Worm (Caenorhabditis elegans): Measurements from ENCODE around the gene sra-9.

sra-9 gene

DNA sequence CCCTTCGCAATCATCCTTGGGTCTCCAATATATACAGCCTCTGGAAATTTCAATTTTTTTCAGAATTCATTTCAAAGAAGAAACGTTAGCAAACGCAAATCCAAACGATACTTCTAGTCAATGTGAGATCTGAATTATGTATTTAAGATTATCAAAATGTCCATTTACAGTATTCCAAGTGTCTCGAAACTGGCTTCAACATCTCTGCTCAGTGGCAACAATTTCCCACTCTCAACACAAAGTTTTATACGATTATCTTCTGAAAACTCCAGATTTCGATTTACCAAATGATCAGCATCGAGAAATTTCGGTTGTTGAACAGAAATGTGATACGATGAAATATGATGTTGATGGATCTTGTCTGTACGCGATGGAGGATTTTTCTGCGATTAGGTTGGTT is 24.5 kb downstream of the sra-9 start:
- TF ChIP-seq T22C8.4 (GFP tag; IDR thresholded peaks at IDR 0.05) = no peak

- TF ChIP-seq ztf-29 (GFP tag; IDR thresholded peaks at IDR 0.05) (no peak), tab-1 (GFP tag; IDR thresholded peaks at IDR 0.05) (no peak), ref-1 (GFP tag; conservative IDR thresholded peaks at IDR 0.05) (no peak), flt-1 (GFP tag; IDR thresholded peaks at IDR 0.05) (no peak), cog-1 (tag; optimal IDR thresholded peaks at IDR 0.05) (no peak), med-1 (GFP tag; optimal IDR thresholded peaks at IDR 0.05; ENCODE audit: insufficient read depth) (no peak), ztf-23 (GFP tag; IDR thresholded peaks at IDR 0.05) (no peak), klf-2 (GFP tag; conservative IDR thresholded peaks at IDR 0.05) (no peak), T22C8.4 (GFP tag; IDR thresholded peaks at IDR 0.05) (no peak)
These were observed 25.5 kb downstream of the sra-9 start, which contains the start of gene zfp-2 for ce11 chrII:9557437-9558150. Gene zfp-2, plus strand, starts transcription at chrII:9557650.

- TF ChIP-seq ref-1 (GFP tag; conservative IDR thresholded peaks at IDR 0.05) (no peak), tab-1 (GFP tag; IDR thresholded peaks at IDR 0.05) (no peak), med-1 (GFP tag; optimal IDR thresholded peaks at IDR 0.05; ENCODE audit: insufficient read depth) (no peak), cog-1 (tag; optimal IDR thresholded peaks at IDR 0.05) (no peak), klf-2 (GFP tag; conservative IDR thresholded peaks at IDR 0.05) (no peak), ztf-29 (GFP tag; IDR thresholded peaks at IDR 0.05) (no peak), flt-1 (GFP tag; IDR thresholded peaks at IDR 0.05) (no peak), T22C8.4 (GFP tag; IDR thresholded peaks at IDR 0.05) (no peak), ztf-23 (GFP tag; IDR thresholded peaks at IDR 0.05) (no peak)
These were observed 26.8 kb downstream of the sra-9 start for ce11 chrII:9558906-9559305.

DNA sequence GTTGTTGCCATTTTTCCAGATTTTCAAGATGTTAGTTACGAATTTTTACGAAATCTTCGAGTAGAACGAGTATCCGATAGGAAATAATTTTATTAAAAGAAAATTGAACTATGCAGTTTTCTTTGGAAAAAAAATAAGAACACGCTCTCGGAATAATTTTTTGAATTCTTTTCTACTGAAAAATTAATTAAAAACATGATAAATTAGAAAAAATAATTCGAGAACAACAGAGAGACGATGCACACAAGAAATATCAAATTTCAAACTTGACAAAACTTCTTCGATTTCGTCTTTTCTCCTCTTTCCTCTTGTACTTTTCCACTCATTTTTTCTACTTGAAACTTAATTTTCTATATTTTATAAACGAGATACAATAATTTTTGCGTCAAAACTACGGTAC is 27.8 kb downstream of the sra-9 start, which contains the start of gene F35H8.4:
Gene F35H8.4, minus strand, starts transcription at position 101 of the 400 bp plus-strand sequence.
- TF ChIP-seq klf-2 (GFP tag; conservative IDR thresholded peaks at IDR 0.05) = no peak

- no peak for TF ChIP-seq ztf-23 (GFP tag; IDR thresholded peaks at IDR 0.05)
These were observed 28.8 kb downstream of the sra-9 start for ce11 chrII:9560895-9561294.

DNA sequence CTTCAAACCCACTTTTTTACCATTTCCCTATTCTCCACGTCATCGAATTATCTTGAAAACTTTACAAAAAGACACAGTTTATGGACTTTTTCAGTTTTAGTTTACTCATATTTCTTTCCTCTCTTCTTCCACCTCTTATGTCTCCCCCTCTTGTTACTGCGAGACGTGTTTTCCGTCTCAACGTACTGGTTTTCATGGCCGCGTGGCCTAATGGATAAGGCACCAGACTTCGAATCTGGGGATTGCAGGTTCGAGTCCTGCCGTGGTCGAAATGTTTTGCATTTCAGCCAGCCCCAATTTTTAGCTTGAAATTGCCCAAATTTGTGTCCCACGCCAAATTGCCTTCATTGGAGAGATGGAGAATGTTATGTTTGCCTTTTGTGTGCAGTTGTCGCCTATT is 33.9 kb downstream of the sra-9 start:
- peak; percentile 97 for TF ChIP-seq flt-1 (GFP tag; IDR thresholded peaks at IDR 0.05)
- TF ChIP-seq tab-1 (GFP tag; IDR thresholded peaks at IDR 0.05) = peak; percentile 97
- peak; percentile 83 for TF ChIP-seq klf-2 (GFP tag; conservative IDR thresholded peaks at IDR 0.05)
- peak; percentile 61 for TF ChIP-seq cog-1 (tag; optimal IDR thresholded peaks at IDR 0.05)
- peak; percentile 83 for TF ChIP-seq ztf-29 (GFP tag; IDR thresholded peaks at IDR 0.05)
- peak; percentile 93 for TF ChIP-seq ref-1 (GFP tag; conservative IDR thresholded peaks at IDR 0.05)
- peak; percentile 92 for TF ChIP-seq ztf-23 (GFP tag; IDR thresholded peaks at IDR 0.05)
- peak; percentile 47 for TF ChIP-seq med-1 (GFP tag; optimal IDR thresholded peaks at IDR 0.05; ENCODE audit: insufficient read depth)
- TF ChIP-seq T22C8.4 (GFP tag; IDR thresholded peaks at IDR 0.05) = peak; percentile 89

ce11 chrII:9573412-9573811 is 41.3 kb downstream of the sra-9 start:
- TF ChIP-seq ztf-29 (GFP tag; IDR thresholded peaks at IDR 0.05) (no peak), klf-2 (GFP tag; conservative IDR thresholded peaks at IDR 0.05) (no peak), flt-1 (GFP tag; IDR thresholded peaks at IDR 0.05) (no peak), T22C8.4 (GFP tag; IDR thresholded peaks at IDR 0.05) (no peak), cog-1 (tag; optimal IDR thresholded peaks at IDR 0.05) (no peak), tab-1 (GFP tag; IDR thresholded peaks at IDR 0.05) (no peak), med-1 (GFP tag; optimal IDR thresholded peaks at IDR 0.05; ENCODE audit: insufficient read depth) (no peak), ztf-23 (GFP tag; IDR thresholded peaks at IDR 0.05) (no peak)

DNA sequence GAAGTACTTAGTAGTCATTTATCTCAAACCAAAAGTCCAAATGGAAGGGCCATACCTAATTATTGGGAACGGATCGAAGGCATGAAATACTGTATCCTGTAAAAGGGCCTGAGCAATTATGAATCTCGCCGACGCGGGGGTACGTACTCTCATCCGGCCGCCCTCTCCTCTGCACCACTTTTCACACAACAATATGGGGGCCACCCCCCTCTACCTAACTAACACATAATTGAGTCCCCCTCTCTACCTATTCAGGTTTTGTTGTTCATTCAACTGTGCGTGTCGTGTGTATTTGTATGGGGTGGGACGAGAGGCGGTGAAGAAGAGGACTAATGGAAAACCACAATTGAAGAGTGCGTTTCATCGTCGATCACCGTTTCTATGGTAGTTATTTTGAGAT is 42.3 kb downstream of the sra-9 start:
- TF ChIP-seq cog-1 (tag; optimal IDR thresholded peaks at IDR 0.05) (no peak), T22C8.4 (GFP tag; IDR thresholded peaks at IDR 0.05) (no peak), med-1 (GFP tag; optimal IDR thresholded peaks at IDR 0.05; ENCODE audit: insufficient read depth) (no peak), ztf-23 (GFP tag; IDR thresholded peaks at IDR 0.05) (no peak), klf-2 (GFP tag; conservative IDR thresholded peaks at IDR 0.05) (no peak), ref-1 (GFP tag; conservative IDR thresholded peaks at IDR 0.05) (no peak), tab-1 (GFP tag; IDR thresholded peaks at IDR 0.05) (no peak), ztf-29 (GFP tag; IDR thresholded peaks at IDR 0.05) (no peak), flt-1 (GFP tag; IDR thresholded peaks at IDR 0.05) (no peak)

- no peak for TF ChIP-seq med-1 (GFP tag; optimal IDR thresholded peaks at IDR 0.05; ENCODE audit: insufficient read depth)
- TF ChIP-seq ztf-23 (GFP tag; IDR thresholded peaks at IDR 0.05) = no peak
These were observed 43.6 kb downstream of the sra-9 start, which contains the start of gene exc-7 for ce11 chrII:9575670-9576069. Gene exc-7, plus strand, starts transcription at chrII:9575970.

- no peak for TF ChIP-seq ztf-23 (GFP tag; IDR thresholded peaks at IDR 0.05)
- TF ChIP-seq T22C8.4 (GFP tag; IDR thresholded peaks at IDR 0.05) = no peak
- no peak for TF ChIP-seq klf-2 (GFP tag; conservative IDR thresholded peaks at IDR 0.05)
- TF ChIP-seq ztf-29 (GFP tag; IDR thresholded peaks at IDR 0.05) = no peak
- TF ChIP-seq tab-1 (GFP tag; IDR thresholded peaks at IDR 0.05) = no peak
- no peak for TF ChIP-seq flt-1 (GFP tag; IDR thresholded peaks at IDR 0.05)
- no peak for TF ChIP-seq cog-1 (tag; optimal IDR thresholded peaks at IDR 0.05)
- TF ChIP-seq ref-1 (GFP tag; conservative IDR thresholded peaks at IDR 0.05) = no peak
- no peak for TF ChIP-seq med-1 (GFP tag; optimal IDR thresholded peaks at IDR 0.05; ENCODE audit: insufficient read depth)
These were observed 44.6 kb downstream of the sra-9 start for ce11 chrII:9576707-9577106.

ce11 chrII:9577630-9578029 is 45.5 kb downstream of the sra-9 start:
- TF ChIP-seq med-1 (GFP tag; optimal IDR thresholded peaks at IDR 0.05; ENCODE audit: insufficient read depth) (no peak), ref-1 (GFP tag; conservative IDR thresholded peaks at IDR 0.05) (no peak)
